Worm (Caenorhabditis elegans): ENCODE measurements around the gene C14A4.9.

- TF ChIP-seq snpc-4 (tag; optimal IDR thresholded peaks at IDR 0.05) (peak; percentile 28), nhr-25 (tag; optimal IDR thresholded peaks at IDR 0.05) (peak; percentile 85), lin-11 (tag; optimal IDR thresholded peaks at IDR 0.05) (peak; percentile 16), nhr-21 (tag; optimal IDR thresholded peaks at IDR 0.05) (peak; percentile 68), nhr-6 (tag; optimal IDR thresholded peaks at IDR 0.05) (no peak), mdl-1 (tag; optimal IDR thresholded peaks at IDR 0.05) (peak in 1 of 2 experiments; percentile 7), ama-1 (optimal IDR thresholded peaks at IDR 0.05) (peak; percentile 81), nhr-237 (tag; optimal IDR thresholded peaks at IDR 0.05) (no peak), skn-1 (tag; optimal IDR thresholded peaks at IDR 0.05) (no peak), lsy-2 (tag; optimal IDR thresholded peaks at IDR 0.05) (peak in 1 of 2 experiments; percentile 67), mab-5 (tag; optimal IDR thresholded peaks at IDR 0.05) (peak; percentile 41), ceh-82 (tag; optimal IDR thresholded peaks at IDR 0.05) (no peak), unc-62 (GFP tag; optimal IDR thresholded peaks at IDR 0.05) (no peak), ztf-11 (tag; optimal IDR thresholded peaks at IDR 0.05) (no peak)
Observed at ce11 chrII:10558962-10559415, 40.1 kb upstream of the C14A4.9 start.

Data from whole organism, L2 larva.